Fruit fly (Drosophila melanogaster): ENCODE measurements around the gene CG18231.

- TF ChIP-seq CG8319 (GFP tag; optimal IDR thresholded peaks at IDR 0.05), result no peak
- TF ChIP-seq Hr38 (GFP tag; optimal IDR thresholded peaks at IDR 0.05), result no peak
- no peak for TF ChIP-seq CG9139 (GFP tag; optimal IDR thresholded peaks at IDR 0.05)
- TF ChIP-seq CG16779 (tag; optimal IDR thresholded peaks at IDR 0.05), result no peak
- no peak for TF ChIP-seq CG6854 (GFP tag; optimal IDR thresholded peaks at IDR 0.05)
- no peak for TF ChIP-seq CG7368 (GFP tag; optimal IDR thresholded peaks at IDR 0.05)
- no peak for TF ChIP-seq salr (GFP tag; optimal IDR thresholded peaks at IDR 0.05)
- no peak for TF ChIP-seq Sox14 (GFP tag; optimal IDR thresholded peaks at IDR 0.05)
- no peak for TF ChIP-seq Lpt (GFP tag; optimal IDR thresholded peaks at IDR 0.05)
- no peak for TF ChIP-seq Blimp-1 (GFP tag; optimal IDR thresholded peaks at IDR 0.05)
- no peak for TF ChIP-seq CG10631 (GFP tag; optimal IDR thresholded peaks at IDR 0.05)
- no peak for TF ChIP-seq CG11902 (GFP tag; optimal IDR thresholded peaks at IDR 0.05)
- no peak for TF ChIP-seq Sox102F (GFP tag; optimal IDR thresholded peaks at IDR 0.05)
- no peak for TF ChIP-seq Met (GFP tag; optimal IDR thresholded peaks at IDR 0.05)
Measured at dm6 chr3L:18603125-18603524, 4.1 kb upstream of the CG18231 start, which contains the start of gene CG18234.

Data from whole organism, prepupa.